Fruit fly (Drosophila melanogaster) Kc167 (cell line): ENCODE measurements around the gene GABA-B-R2.

Experiments
- Sin3A ChIP-seq: fragments of >200 bp; optimal IDR thresholded peaks from 2 replicates; lab custom pipeline; 2018; ENCODE audit warnings: missing external identifiers
- h ChIP-seq: fragments of >200 bp; optimal IDR thresholded peaks from 3 replicates; lab custom pipeline; 2018; ENCODE audit warnings: missing external identifiers
- psq ChIP-seq: fragments of >200 bp; optimal IDR thresholded peaks from 2 replicates; lab custom pipeline; 2017; ENCODE audit warnings: missing external identifiers
- ttk ChIP-seq: sonication (Bioruptor generic); optimal IDR thresholded peaks from 2 replicates; lab custom pipeline; 2017; ENCODE audit warnings: missing external identifiers

dm6 chr3R:21739750-21740319 lies 35.8 kb downstream of the GABA-B-R2 start, which contains the start of gene CG5849:
- TF ChIP-seq psq (lab: Kevin White, UChicago) (no peak), h (lab: Kevin White, UChicago) (no peak), Sin3A (no peak), ttk (lab: Kevin White, UChicago) (no peak)
